Worm (Caenorhabditis elegans): ENCODE measurements around the gene mtre-1.
A peak's percentile ranks its signal among the peaks of the same experiment; 100 is the strongest.

The mtre-1 gene

DNA sequence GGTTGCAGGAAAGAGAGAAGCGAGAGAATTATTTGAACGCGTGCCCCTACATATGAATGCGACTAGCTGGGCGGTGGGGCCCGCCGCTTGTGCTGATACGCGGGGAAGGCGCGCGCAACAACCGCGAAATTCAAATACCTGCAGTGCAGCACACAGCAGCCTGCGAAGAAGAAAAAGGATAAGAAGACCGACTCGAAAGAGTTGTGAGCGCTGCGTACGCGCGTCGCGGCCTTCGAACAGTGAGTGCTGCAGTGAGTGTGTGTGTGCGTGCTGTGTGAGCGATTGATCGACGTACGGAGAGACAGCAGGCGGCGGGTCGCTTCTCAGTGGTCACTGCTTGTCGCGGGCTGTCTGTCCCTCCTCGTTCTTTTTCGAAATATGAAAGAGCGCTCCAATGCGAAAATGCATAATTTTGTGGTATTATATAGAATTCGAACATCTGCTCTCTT is 22.1 kb downstream of the mtre-1 start (continued):
- peak; percentile 89 for TF ChIP-seq mxl-3 (GFP tag; optimal IDR thresholded peaks at IDR 0.05)
- no peak for TF ChIP-seq ztf-11 (tag; optimal IDR thresholded peaks at IDR 0.05)
- TF ChIP-seq skn-1 (tag; optimal IDR thresholded peaks at IDR 0.05), result no peak
- TF ChIP-seq hmg-1.1 (GFP tag; IDR thresholded peaks at IDR 0.05), result peak; percentile 97

ce11 chrII:8027663-8028062 is 22.7 kb downstream of the mtre-1 start, which contains the start of gene swsn-7:
Gene swsn-7, minus strand, starts transcription at chrII:8027763.
- TF ChIP-seq Y5F2A.4 (GFP tag; optimal IDR thresholded peaks at IDR 0.05) (no peak), dpl-1 (GFP tag; optimal IDR thresholded peaks at IDR 0.05) (no peak), madf-5 (GFP tag; IDR thresholded peaks at IDR 0.05) (no peak), arid-1 (GFP tag; conservative IDR thresholded peaks at IDR 0.05) (no peak)

DNA sequence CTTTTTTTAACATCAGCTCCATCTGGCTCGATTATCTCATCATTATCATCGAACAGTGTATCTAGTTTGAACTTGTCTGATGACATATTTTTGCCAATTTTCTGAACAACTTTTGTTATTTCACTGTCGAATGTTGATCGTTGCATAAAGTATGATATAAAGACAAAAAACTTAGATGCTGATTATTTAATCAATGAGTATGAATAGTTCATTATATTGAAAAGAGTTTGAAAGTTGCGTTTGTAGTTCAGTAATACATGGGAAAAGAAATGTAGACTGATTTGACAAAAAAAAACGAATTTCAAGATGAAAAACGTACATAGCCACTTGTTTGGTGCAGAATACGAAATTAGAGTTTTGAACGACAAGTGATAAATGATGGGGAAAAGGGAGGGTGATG is 27.9 kb downstream of the mtre-1 start, which contains the start of gene hda-2:
hda-2 (minus strand) TSS at position 101 of the 400 bp plus-strand sequence.
- TF ChIP-seq hlh-30 (tag; optimal IDR thresholded peaks at IDR 0.05; ENCODE audit: insufficient read depth) (no peak), T26A8.4 (GFP tag; IDR thresholded peaks at IDR 0.05) (no peak), lin-38 (GFP tag; IDR thresholded peaks at IDR 0.05) (0 out of 2 replicates have a peak, but pooled peaks have one; percentile 9)

- no peak for TF ChIP-seq ces-1 (GFP tag; optimal IDR thresholded peaks at IDR 0.05)
- TF ChIP-seq nhr-77 (tag; optimal IDR thresholded peaks at IDR 0.05), result no peak
- TF ChIP-seq aha-1 (tag), result peak; percentile 83
- TF ChIP-seq ceh-44 (GFP tag; IDR thresholded peaks at IDR 0.05), result no peak
- 0 out of 2 replicates have a peak, but pooled peaks have one; percentile 18 for TF ChIP-seq Y48G9A.11 (GFP tag; IDR thresholded peaks at IDR 0.05)
- 0 out of 2 replicates have a peak, but pooled peaks have one; percentile 22 for TF ChIP-seq saeg-2 (GFP tag; IDR thresholded peaks at IDR 0.05)
- TF ChIP-seq nhr-102 (tag; optimal IDR thresholded peaks at IDR 0.05), result no peak
- no peak for TF ChIP-seq skn-1 (tag; optimal IDR thresholded peaks at IDR 0.05)
- TF ChIP-seq pha-4 (GFP tag; IDR thresholded peaks at IDR 0.05), result peak; percentile 45; the same call in 1 of the 2 replicates
- no peak for TF ChIP-seq pha-4 (tag; optimal IDR thresholded peaks at IDR 0.05)
- TF ChIP-seq zfp-3 (GFP tag; conservative IDR thresholded peaks at IDR 0.05), result peak; percentile 50; the same call in 1 of the 2 replicates
- TF ChIP-seq lin-39 (tag; optimal IDR thresholded peaks at IDR 0.05), result no peak
- TF ChIP-seq ceh-32 (tag; optimal IDR thresholded peaks at IDR 0.05; ENCODE audit: poor library complexity), result no peak
- 0 out of 2 replicates have a peak, but pooled peaks have one; percentile 3 for TF ChIP-seq arid-1 (GFP tag; conservative IDR thresholded peaks at IDR 0.05)
- no peak for TF ChIP-seq zip-2 (tag; optimal IDR thresholded peaks at IDR 0.05)
- TF ChIP-seq nhr-42 (GFP tag; IDR thresholded peaks at IDR 0.05), result no peak
- no peak for TF ChIP-seq hif-1 (tag; optimal IDR thresholded peaks at IDR 0.05)
- TF ChIP-seq attf-4 (tag; optimal IDR thresholded peaks at IDR 0.05), result no peak
- peak; percentile 39 for TF ChIP-seq ama-1 (optimal IDR thresholded peaks at IDR 0.05)
- 0 out of 2 replicates have a peak, but pooled peaks have one; percentile 48 for TF ChIP-seq T26A8.4 (GFP tag; IDR thresholded peaks at IDR 0.05)
- peak; percentile 7 for TF ChIP-seq T20F7.1 (GFP tag; optimal IDR thresholded peaks at IDR 0.05)
- TF ChIP-seq ceh-62 (tag; optimal IDR thresholded peaks at IDR 0.05), result no peak
- TF ChIP-seq nhr-41 (GFP tag; IDR thresholded peaks at IDR 0.05), result 0 out of 2 replicates have a peak, but pooled peaks have one; percentile 5
- TF ChIP-seq mep-1 (tag; optimal IDR thresholded peaks at IDR 0.05), result peak; percentile 8
- TF ChIP-seq gei-8 (GFP tag; optimal IDR thresholded peaks at IDR 0.05), result peak; percentile 42
- peak; percentile 69 for TF ChIP-seq sdz-12 (GFP tag; optimal IDR thresholded peaks at IDR 0.05)
- TF ChIP-seq nhr-6 (tag; optimal IDR thresholded peaks at IDR 0.05), result no peak
- TF ChIP-seq dve-1 (tag; optimal IDR thresholded peaks at IDR 0.05; ENCODE audit: insufficient read depth), result peak; percentile 13
- no peak for TF ChIP-seq F10B5.3 (tag; optimal IDR thresholded peaks at IDR 0.05)
- no peak for TF ChIP-seq ZK337.2 (GFP tag; IDR thresholded peaks at IDR 0.05)
- no peak for TF ChIP-seq mdt-29 (GFP tag; IDR thresholded peaks at IDR 0.05)
- peak in 1 of 2 experiments; percentile 16 for TF ChIP-seq daf-16 (GFP tag; optimal IDR thresholded peaks at IDR 0.05)
- TF ChIP-seq daf-16 (tag; optimal IDR thresholded peaks at IDR 0.05), result peak; percentile 20
- no peak for TF ChIP-seq dmd-8 (GFP tag; IDR thresholded peaks at IDR 0.05)
- TF ChIP-seq lin-38 (GFP tag; IDR thresholded peaks at IDR 0.05), result peak; percentile 27; the same call in 1 of the 2 replicates
Measured at ce11 chrII:8020580-8021044, 29.8 kb downstream of the mtre-1 start.

Measured in whole organism, L4 larva.